Worm (Caenorhabditis elegans) whole organism, L2 larva: Measurements from ENCODE around the gene Y82E9BR.17.

Source experiments
- ama-1 ChIP-seq: fragments of 150-350 bp; optimal IDR thresholded peaks from 2 replicates; lab custom pipeline; 2018; ENCODE audit warnings: inconsistent platforms
- blmp-1 ChIP-seq: sonication (generic microtip); optimal IDR thresholded peaks from 2 replicates; lab custom pipeline; 2017; ENCODE audit warnings: missing genetic modification characterization, mild to moderate bottlenecking, missing compliant biosample characterization, antibody characterized with exemption, moderate library complexity; ENCODE audit not compliant: insufficient read depth
- ceh-16 ChIP-seq: fragments of 150-350 bp; optimal IDR thresholded peaks from 2 replicates; lab custom pipeline; 2014; ENCODE audit warnings: missing biosample characterization, missing genetic modification characterization
- elt-1 ChIP-seq: fragments of 150-350 bp; optimal IDR thresholded peaks from 2 replicates; lab custom pipeline; 2014; ENCODE audit warnings: missing biosample characterization, missing genetic modification characterization
- lin-13 ChIP-seq: fragments of 150-350 bp; optimal IDR thresholded peaks from 2 replicates; lab custom pipeline; 2014; ENCODE audit warnings: missing biosample characterization, missing genetic modification reagents, missing genetic modification characterization
- lin-39 ChIP-seq: fragments of 150-350 bp; optimal IDR thresholded peaks from 2 replicates; lab custom pipeline; 2014; ENCODE audit warnings: missing biosample characterization, missing genetic modification reagents, missing genetic modification characterization
- nhr-11 ChIP-seq: fragments of 150-350 bp; optimal IDR thresholded peaks from 2 replicates; lab custom pipeline; 2014; ENCODE audit warnings: missing biosample characterization, missing genetic modification characterization
- nhr-12 ChIP-seq: fragments of 150-350 bp; optimal IDR thresholded peaks from 2 replicates; lab custom pipeline; 2014; ENCODE audit warnings: missing biosample characterization, missing genetic modification characterization
- nhr-237 ChIP-seq: fragments of 150-350 bp; optimal IDR thresholded peaks from 2 replicates; lab custom pipeline; 2014; ENCODE audit warnings: missing biosample characterization, missing genetic modification characterization
- nhr-25 ChIP-seq: fragments of 150-350 bp; sonication (generic microtip); optimal IDR thresholded peaks from 3 replicates; lab custom pipeline; 2014; ENCODE audit warnings: missing biosample characterization, missing genetic modification characterization
- ztf-11 ChIP-seq: sonication (generic microtip); optimal IDR thresholded peaks from 2 replicates; lab custom pipeline; 2017; ENCODE audit warnings: missing biosample characterization, missing genetic modification characterization

DNA sequence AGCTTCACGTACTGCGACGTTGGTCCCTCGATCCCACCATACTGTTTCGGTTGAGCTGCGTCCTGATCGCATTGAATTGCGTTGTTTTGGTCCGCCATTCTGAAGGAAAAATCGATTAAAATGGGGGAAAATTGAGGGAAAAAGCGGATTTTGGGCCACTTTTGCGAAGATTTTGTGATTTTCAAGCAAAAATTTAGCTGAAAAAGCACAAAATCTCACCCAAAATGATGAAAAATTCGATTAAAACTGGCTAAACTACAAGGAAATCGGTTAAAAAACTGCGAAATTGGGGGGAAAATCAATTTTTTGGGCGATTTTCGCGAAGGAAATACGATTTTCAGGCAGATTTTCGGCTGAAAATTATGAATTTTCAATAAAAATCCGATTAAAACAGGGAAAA, 38.5 kb downstream of the Y82E9BR.17 start, which contains the start of gene elc-1:
- TF ChIP-seq elt-1 (tag; lab: Kevin White, UChicago) (no peak), nhr-237 (tag; lab: Kevin White, UChicago) (no peak), ceh-16 (tag; lab: Kevin White, UChicago) (no peak), nhr-11 (tag; lab: Kevin White, UChicago) (no peak), nhr-12 (tag; lab: Kevin White, UChicago) (no peak), lin-13 (no peak), nhr-25 (tag; lab: Kevin White, UChicago) (no peak), blmp-1 (tag; lab: Kevin White, UChicago) (no peak), ztf-11 (no peak), lin-39 (tag; lab: Kevin White, UChicago) (no peak), ama-1 (no peak)
